Fruit fly (Drosophila melanogaster) whole organism, embryonic: ENCODE measurements around the gene CG2839.

ENCODE experiments used
- Ada2b ChIP-seq: fragments of 200-800 bp; sonication (Bioruptor generic); IDR thresholded peaks from 2 replicates; pipeline ENCODE4 v1.3.6; 2022; ENCODE audit warnings: missing biosample characterization, missing genetic modification characterization
- Asciz ChIP-seq: fragments of 200-800 bp; sonication (Bioruptor generic); optimal IDR thresholded peaks from 2 replicates; lab custom pipeline; 2017; ENCODE audit warnings: missing biosample characterization, mild to moderate bottlenecking, missing genetic modification characterization, missing genetic modification reagents
- Atf3 ChIP-seq: fragments of 200-800 bp; sonication (Bioruptor generic); optimal IDR thresholded peaks from 3 replicates; lab custom pipeline; 2016; ENCODE audit warnings: missing biosample characterization, missing genetic modification characterization
- CG11696 ChIP-seq: fragments of 200-800 bp; sonication (Bioruptor generic); IDR thresholded peaks from 2 replicates; pipeline ENCODE4 v1.3.6; 2022; ENCODE audit warnings: missing biosample characterization, missing genetic modification characterization
- CG14667 ChIP-seq: fragments of 200-800 bp; sonication (Bioruptor generic); IDR thresholded peaks from 2 replicates; pipeline ENCODE4 v1.3.6; 2022; ENCODE audit warnings: missing biosample characterization, missing genetic modification characterization
- CG1832 ChIP-seq: fragments of 200-800 bp; sonication (Bioruptor generic); optimal IDR thresholded peaks from 2 replicates; lab custom pipeline; 2017; ENCODE audit warnings: missing biosample characterization, mild to moderate bottlenecking, missing genetic modification characterization, inconsistent platforms
- CG18599 ChIP-seq: fragments of 200-800 bp; sonication (Bioruptor generic); optimal IDR thresholded peaks from 3 replicates; lab custom pipeline; 2017; ENCODE audit warnings: missing biosample characterization, missing genetic modification characterization, mild to moderate bottlenecking, moderate library complexity, missing genetic modification reagents
- CG30403 ChIP-seq: fragments of 200-800 bp; sonication (Bioruptor generic); optimal IDR thresholded peaks from 3 replicates; lab custom pipeline; 2016; ENCODE audit warnings: missing biosample characterization, missing genetic modification characterization
- CG32767 ChIP-seq: fragments of 200-800 bp; sonication (Bioruptor generic); IDR thresholded peaks from 2 replicates; pipeline ENCODE4 v1.3.6; 2022; ENCODE audit warnings: missing biosample characterization, missing genetic modification characterization
- CG4820 ChIP-seq: fragments of 200-800 bp; sonication (Bioruptor generic); optimal IDR thresholded peaks from 3 replicates; lab custom pipeline; 2016; ENCODE audit warnings: missing biosample characterization, missing genetic modification characterization
- CG8089 ChIP-seq: fragments of 200-800 bp; sonication (Bioruptor generic); optimal IDR thresholded peaks from 3 replicates; lab custom pipeline; 2016; ENCODE audit warnings: missing biosample characterization, missing genetic modification characterization
- CTCF ChIP-seq: fragments of 200-800 bp; sonication (Bioruptor generic); optimal IDR thresholded peaks from 2 replicates; lab custom pipeline; 2017; ENCODE audit warnings: missing biosample characterization, mild to moderate bottlenecking, missing genetic modification characterization, moderate library complexity
- Camta ChIP-seq: fragments of 200-800 bp; sonication (Bioruptor generic); optimal IDR thresholded peaks from 2 replicates; lab custom pipeline; 2016; ENCODE audit warnings: missing biosample characterization, missing genetic modification characterization
- D19B ChIP-seq: fragments of 200-800 bp; sonication (Bioruptor generic); optimal IDR thresholded peaks from 2 replicates; lab custom pipeline; 2017; ENCODE audit warnings: missing biosample characterization, mild to moderate bottlenecking, missing genetic modification characterization
- Doc3 ChIP-seq: fragments of 200-800 bp; sonication (Bioruptor generic); IDR thresholded peaks from 3 replicates; pipeline ENCODE4 v1.3.6; 2022; ENCODE audit warnings: missing biosample characterization, missing genetic modification characterization; ENCODE audit not compliant: partially characterized antibody
- Drgx ChIP-seq: fragments of 200-800 bp; sonication (Bioruptor generic); IDR thresholded peaks from 2 replicates; pipeline ENCODE4 v1.3.6; 2022; ENCODE audit warnings: missing biosample characterization, missing genetic modification characterization
- Fer3 ChIP-seq: fragments of 200-800 bp; sonication (Bioruptor generic); optimal IDR thresholded peaks from 2 replicates; lab custom pipeline; 2018; ENCODE audit warnings: missing biosample characterization, mild to moderate bottlenecking, missing genetic modification characterization, moderate library complexity
- H15 ChIP-seq: fragments of 200-800 bp; sonication (Bioruptor generic); IDR thresholded peaks from 3 replicates; pipeline ENCODE4 v1.3.6; 2022; ENCODE audit warnings: missing biosample characterization, missing genetic modification characterization
- Hr51 ChIP-seq, 2 experiments: fragments of 200-800 bp; sonication (Bioruptor generic); optimal IDR thresholded peaks; 2 replicates in 1 of 2; 3 replicates in 1 of 2; lab custom pipeline; 2016 to 2018; ENCODE audit warnings: missing biosample characterization in 2 of 2, missing genetic modification characterization in 2 of 2, mild to moderate bottlenecking in 1 of 2, moderate library complexity in 1 of 2
- MBD-R2 ChIP-seq: fragments of 200-800 bp; sonication (Bioruptor generic); IDR thresholded peaks from 2 replicates; pipeline ENCODE4 v1.3.6; 2022; ENCODE audit warnings: missing biosample characterization, missing genetic modification characterization
- Mad ChIP-seq: fragments of 200-800 bp; sonication (Bioruptor generic); optimal IDR thresholded peaks from 2 replicates; lab custom pipeline; 2016; ENCODE audit warnings: missing biosample characterization, missing genetic modification characterization
- Mrtf ChIP-seq: fragments of 200-800 bp; sonication (Bioruptor generic); IDR thresholded peaks from 3 replicates; pipeline ENCODE4 v1.3.6; 2022; ENCODE audit warnings: missing biosample characterization, missing genetic modification characterization
- Nf-YA ChIP-seq: fragments of 200-800 bp; sonication (Bioruptor generic); IDR thresholded peaks from 2 replicates; pipeline ENCODE4 v1.3.6; 2022; ENCODE audit warnings: missing biosample characterization, missing genetic modification characterization
- Nf-YB ChIP-seq: fragments of 200-800 bp; sonication (Bioruptor generic); optimal IDR thresholded peaks from 3 replicates; lab custom pipeline; 2019; ENCODE audit warnings: missing biosample characterization, mild to moderate bottlenecking, missing genetic modification characterization, moderate library complexity
- Nf-YC ChIP-seq: fragments of 200-800 bp; optimal IDR thresholded peaks from 3 replicates; lab custom pipeline; 2019; ENCODE audit warnings: missing biosample characterization, mild to moderate bottlenecking, missing genetic modification characterization, moderate library complexity
- Ravus ChIP-seq: fragments of 200-800 bp; sonication (Bioruptor generic); IDR thresholded peaks from 2 replicates; pipeline ENCODE4 v1.3.6; 2022; ENCODE audit warnings: missing biosample characterization, missing genetic modification characterization
- Sry-β ChIP-seq: fragments of 200-800 bp; sonication (Bioruptor generic); optimal IDR thresholded peaks from 2 replicates; lab custom pipeline; 2018; ENCODE audit warnings: missing biosample characterization, mild to moderate bottlenecking, missing genetic modification characterization, moderate library complexity
- Xbp1 ChIP-seq: fragments of 200-800 bp; sonication (Bioruptor generic); optimal IDR thresholded peaks from 3 replicates; lab custom pipeline; 2016; ENCODE audit warnings: missing biosample characterization, mild to moderate bottlenecking, missing genetic modification characterization
- cato ChIP-seq: fragments of 200-800 bp; sonication (Bioruptor generic); optimal IDR thresholded peaks from 2 replicates; lab custom pipeline; 2016; ENCODE audit warnings: missing biosample characterization, missing genetic modification characterization, borderline replicate concordance
- chif ChIP-seq, 2 experiments: fragments of 200-800 bp; sonication (Bioruptor generic); optimal IDR thresholded peaks; 3 replicates each; lab custom pipeline; 2016; ENCODE audit warnings: missing biosample characterization in 2 of 2, missing genetic modification characterization in 2 of 2
- chinmo ChIP-seq: fragments of 200-800 bp; sonication (Bioruptor generic); IDR thresholded peaks from 4 replicates; pipeline ENCODE4 v1.3.6; 2022; ENCODE audit warnings: missing biosample characterization, missing genetic modification characterization; ENCODE audit not compliant: partially characterized antibody
- ci ChIP-seq: fragments of 200-800 bp; sonication (Bioruptor generic); IDR thresholded peaks from 3 replicates; pipeline ENCODE4 v1.3.6; 2022; ENCODE audit warnings: missing biosample characterization, missing genetic modification characterization
- corto ChIP-seq: fragments of 200-800 bp; sonication (Bioruptor generic); optimal IDR thresholded peaks from 2 replicates; lab custom pipeline; 2016; ENCODE audit warnings: missing biosample characterization, mild to moderate bottlenecking, missing genetic modification characterization, moderate library complexity
- crol ChIP-seq: fragments of 200-800 bp; sonication (Bioruptor generic); IDR thresholded peaks from 2 replicates; pipeline ENCODE4 v1.3.6; 2022; ENCODE audit warnings: missing biosample characterization, missing genetic modification characterization
- fru ChIP-seq: fragments of >200 bp; optimal IDR thresholded peaks from 2 replicates; lab custom pipeline; 2017
- gcm ChIP-seq: fragments of 200-800 bp; sonication (Bioruptor generic); optimal IDR thresholded peaks from 2 replicates; lab custom pipeline; 2019; ENCODE audit warnings: missing biosample characterization, mild to moderate bottlenecking, missing genetic modification characterization, moderate library complexity
- grau ChIP-seq: fragments of 200-800 bp; optimal IDR thresholded peaks from 3 replicates; lab custom pipeline; 2019; ENCODE audit warnings: missing biosample characterization, mild to moderate bottlenecking, missing genetic modification characterization, moderate library complexity
- gsb ChIP-seq: fragments of 200-800 bp; sonication (Bioruptor generic); IDR thresholded peaks from 2 replicates; pipeline ENCODE4 v1.3.6; 2022; ENCODE audit warnings: missing biosample characterization, missing genetic modification characterization
- ham ChIP-seq: fragments of 200-800 bp; sonication (Bioruptor generic); IDR thresholded peaks from 2 replicates; pipeline ENCODE4 v1.3.6; 2022; ENCODE audit warnings: missing biosample characterization, missing genetic modification characterization
- lab ChIP-seq: fragments of 200-800 bp; sonication (Bioruptor generic); optimal IDR thresholded peaks from 3 replicates; lab custom pipeline; 2017; ENCODE audit warnings: missing biosample characterization, missing genetic modification characterization, mild to moderate bottlenecking, moderate library complexity, missing genetic modification reagents
- nerfin-1 ChIP-seq: fragments of 200-800 bp; sonication (Bioruptor generic); optimal IDR thresholded peaks from 3 replicates; lab custom pipeline; 2019; ENCODE audit warnings: missing biosample characterization, mild to moderate bottlenecking, missing genetic modification characterization, moderate library complexity
- oc ChIP-seq: fragments of 200-800 bp; sonication (Bioruptor generic); optimal IDR thresholded peaks from 2 replicates; lab custom pipeline; 2018; ENCODE audit warnings: missing biosample characterization, mild to moderate bottlenecking, missing genetic modification characterization, moderate library complexity
- org-1 ChIP-seq: fragments of 200-800 bp; sonication (Bioruptor generic); optimal IDR thresholded peaks from 2 replicates; lab custom pipeline; 2017; ENCODE audit warnings: missing biosample characterization, missing genetic modification characterization
- phol ChIP-seq: fragments of 200-800 bp; sonication (Bioruptor generic); optimal IDR thresholded peaks from 3 replicates; lab custom pipeline; 2018; ENCODE audit warnings: missing biosample characterization, mild to moderate bottlenecking, missing genetic modification characterization, moderate library complexity
- pros ChIP-seq: fragments of 200-800 bp; sonication (Bioruptor generic); optimal IDR thresholded peaks from 3 replicates; lab custom pipeline; 2019; ENCODE audit warnings: missing biosample characterization, mild to moderate bottlenecking, missing genetic modification characterization, moderate library complexity
- seq ChIP-seq: fragments of 200-800 bp; sonication (Bioruptor generic); IDR thresholded peaks from 2 replicates; pipeline ENCODE4 v1.3.6; 2022; ENCODE audit warnings: missing biosample characterization, missing genetic modification characterization
- slbo ChIP-seq: fragments of 200-800 bp; sonication (Bioruptor generic); IDR thresholded peaks from 2 replicates; pipeline ENCODE4 v1.3.6; 2022; ENCODE audit warnings: missing biosample characterization, missing genetic modification characterization
- yki ChIP-seq: fragments of >200 bp; optimal IDR thresholded peaks from 3 replicates; lab custom pipeline; 2018

CG2839 gene

DNA sequence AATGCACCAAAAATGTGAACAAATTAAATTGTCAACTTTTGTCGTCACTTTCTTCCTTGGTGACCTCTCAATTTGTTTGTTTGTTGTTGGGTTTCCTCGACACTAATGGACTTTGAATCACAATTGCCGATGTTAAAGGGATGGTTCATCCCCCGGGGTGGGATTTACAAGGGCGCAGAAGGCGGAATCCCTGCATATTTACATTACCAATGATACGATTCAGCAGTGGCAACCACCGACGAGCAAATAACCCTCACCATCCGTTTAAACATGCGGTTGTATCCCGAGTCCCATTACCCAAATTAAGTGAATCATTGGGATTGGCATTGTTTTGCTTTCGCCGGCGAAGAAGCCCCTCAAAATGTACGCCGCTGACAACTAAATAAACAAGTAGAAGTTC, 33.9 kb upstream of the CG2839 start:
- TF ChIP-seq Nf-YC (tag; lab: Kevin White, UChicago) (peak; percentile 63), pros (GFP tag; lab: Kevin White, UChicago) (peak; percentile 35), seq (GFP tag; lab: Robert Waterston, UW) (peak; percentile 21; the same call in 1 of the 2 replicates), nerfin-1 (tag; lab: Kevin White, UChicago) (peak; percentile 44), CG18599 (no peak), oc (tag; lab: Kevin White, UChicago) (peak; percentile 33), Mad (no peak), corto (GFP tag; lab: Kevin White, UChicago) (no peak), Nf-YB (peak; percentile 79)

DNA sequence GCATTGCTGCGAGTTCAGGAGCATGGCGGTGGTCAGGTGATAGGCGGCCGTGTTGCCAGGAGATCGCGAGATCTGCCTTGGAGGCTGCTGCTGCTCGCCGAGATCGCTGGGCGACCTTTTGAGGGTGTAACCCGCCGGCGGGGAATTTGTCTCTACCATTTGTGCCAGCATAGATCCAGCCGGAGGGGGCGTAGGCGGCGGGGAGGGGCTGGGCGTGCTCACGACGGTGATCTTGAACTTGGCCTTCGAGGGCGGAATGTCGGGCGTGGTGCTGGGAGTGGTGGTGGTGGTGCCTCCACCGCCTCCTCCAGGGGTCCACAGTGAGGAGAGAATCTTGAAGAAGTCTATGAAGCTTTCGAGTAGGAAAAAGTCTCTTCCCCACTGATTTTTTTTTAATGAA, 31.4 kb upstream of the CG2839 start:
- TF ChIP-seq chinmo (GFP tag; lab: Robert Waterston, UW), result no peak
- TF ChIP-seq CG8089 (GFP tag; lab: Kevin White, UChicago), result no peak
- no peak for TF ChIP-seq CG11696
- no peak for TF ChIP-seq Fer3
- 0 out of 3 replicates have a peak, but pooled peaks have one; percentile 13 for TF ChIP-seq Mrtf (GFP tag; lab: Robert Waterston, UW)
- no peak for TF ChIP-seq chif (GFP tag; optimal IDR thresholded peaks at IDR 0.05; lab: Kevin White, UChicago)
- TF ChIP-seq slbo (GFP tag; lab: Robert Waterston, UW), result 0 out of 2 replicates have a peak, but pooled peaks have one; percentile 13

DNA sequence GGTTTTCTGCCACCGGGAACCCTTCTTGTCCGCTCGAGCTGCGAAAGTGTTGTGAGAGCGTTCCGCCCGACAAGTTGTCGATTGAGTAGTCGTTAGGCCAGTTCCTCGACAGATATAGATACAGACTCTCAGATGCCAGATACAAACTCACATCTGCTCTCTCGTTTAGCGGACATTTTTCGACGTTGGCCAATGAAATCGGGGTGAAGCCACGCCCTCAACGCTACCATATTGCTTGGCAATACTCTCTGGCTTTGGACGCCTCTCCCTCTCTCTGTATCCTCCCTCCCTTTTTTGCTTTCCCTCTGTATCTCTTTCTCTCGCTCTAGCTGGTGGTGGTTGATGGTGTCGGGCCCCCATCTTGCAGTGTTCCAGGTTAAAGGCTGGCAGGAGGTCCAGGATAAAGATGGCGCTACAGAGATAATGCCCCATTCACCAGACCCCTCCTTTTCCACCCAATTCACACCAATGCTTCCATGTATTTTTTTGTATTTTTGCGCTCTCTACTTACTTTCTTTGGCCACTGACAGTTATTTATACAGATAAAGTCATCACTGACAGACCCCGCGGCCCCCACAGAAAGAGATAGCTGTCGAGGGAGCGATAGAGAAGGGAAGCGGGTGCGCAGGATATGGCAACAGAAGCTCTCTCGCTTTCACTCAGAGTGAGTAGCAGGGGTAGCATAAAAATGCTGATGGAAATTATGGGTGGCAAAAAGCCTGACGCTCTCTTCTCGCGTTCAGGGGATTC, 30.6 kb upstream of the CG2839 start, which contains the start of gene Gsc:
Gene Gsc, minus strand, starts transcription at position 51 of the 750 bp plus-strand sequence.
- TF ChIP-seq lab (GFP tag; lab: Kevin White, UChicago), result no peak
- no peak for TF ChIP-seq Drgx
- TF ChIP-seq Doc3 (GFP tag; lab: Robert Waterston, UW), result 0 out of 3 replicates have a peak, but pooled peaks have one; percentile 14
- TF ChIP-seq H15 (GFP tag; lab: Robert Waterston, UW), result no peak
- no peak for TF ChIP-seq Camta (GFP tag; lab: Kevin White, UChicago)
- TF ChIP-seq ham, result no peak
- peak; percentile 70 for TF ChIP-seq Nf-YA (GFP tag; lab: Robert Waterston, UW)
- no peak for TF ChIP-seq CG14667 (GFP tag; lab: Robert Waterston, UW)
- TF ChIP-seq grau (tag; lab: Kevin White, UChicago), result no peak
- TF ChIP-seq CG4820, result no peak
- TF ChIP-seq crol, result peak; percentile 24
- TF ChIP-seq CG1832 (GFP tag; lab: Kevin White, UChicago), result peak; percentile 93
- TF ChIP-seq gcm, result no peak
- no peak for TF ChIP-seq org-1 (GFP tag; lab: Kevin White, UChicago)
- TF ChIP-seq Atf3 (GFP tag; lab: Kevin White, UChicago), result no peak
- TF ChIP-seq Sry-β (GFP tag; lab: Kevin White, UChicago), result no peak
- TF ChIP-seq Nf-YC (tag; lab: Kevin White, UChicago), result peak; percentile 98
- TF ChIP-seq Asciz (GFP tag; lab: Kevin White, UChicago), result no peak
- TF ChIP-seq Hr51 (GFP tag; optimal IDR thresholded peaks at IDR 0.05; lab: Kevin White, UChicago), result no peak
- TF ChIP-seq ci, result no peak
- no peak for TF ChIP-seq D19B
- no peak for TF ChIP-seq CG30403
- TF ChIP-seq Mrtf (GFP tag; lab: Robert Waterston, UW), result no peak
- no peak for TF ChIP-seq Ravus (GFP tag; lab: Robert Waterston, UW)
- no peak for TF ChIP-seq Xbp1
- no peak for TF ChIP-seq MBD-R2 (GFP tag; lab: Robert Waterston, UW)
- TF ChIP-seq Ada2b (GFP tag; lab: Robert Waterston, UW), result no peak
- TF ChIP-seq phol (tag; lab: Kevin White, UChicago), result peak; percentile 84
- peak; percentile 63 for TF ChIP-seq yki
- peak; percentile 82 for TF ChIP-seq seq (GFP tag; lab: Robert Waterston, UW)
- TF ChIP-seq gsb (GFP tag; lab: Robert Waterston, UW), result no peak
- TF ChIP-seq CG32767, result no peak
- no peak for TF ChIP-seq CTCF
- no peak for TF ChIP-seq cato
- TF ChIP-seq fru (lab: Kevin White, UChicago), result no peak
